Fruit fly (Drosophila melanogaster) whole organism, embryonic: ENCODE measurements around the gene CG1640.
A peak's percentile ranks its signal among the peaks of the same experiment; 100 is the strongest.

Experiments used
- Atf6 ChIP-seq: fragments of 200-800 bp; sonication (Bioruptor generic); IDR thresholded peaks from 2 replicates; pipeline ENCODE4 v1.3.6; 2022; ENCODE audit warnings: missing biosample characterization, missing genetic modification characterization
- B-H1 ChIP-seq: fragments of 200-800 bp; sonication (Bioruptor generic); IDR thresholded peaks from 3 replicates; pipeline ENCODE4 v1.3.6; 2022; ENCODE audit warnings: missing biosample characterization, missing genetic modification characterization
- CG10209 ChIP-seq: fragments of 200-800 bp; sonication (Bioruptor generic); optimal IDR thresholded peaks from 3 replicates; lab custom pipeline; 2017; ENCODE audit warnings: missing biosample characterization, mild to moderate bottlenecking, missing genetic modification characterization, missing genetic modification reagents
- CG12155 ChIP-seq: fragments of 200-800 bp; sonication (Bioruptor generic); optimal IDR thresholded peaks from 3 replicates; lab custom pipeline; 2016; ENCODE audit warnings: missing biosample characterization, missing genetic modification characterization
- CG12219 ChIP-seq: fragments of 200-800 bp; sonication (Bioruptor generic); optimal IDR thresholded peaks from 3 replicates; lab custom pipeline; 2018; ENCODE audit warnings: missing biosample characterization, mild to moderate bottlenecking, missing genetic modification characterization
- CG12769 ChIP-seq: fragments of 200-800 bp; sonication (Bioruptor generic); optimal IDR thresholded peaks from 2 replicates; lab custom pipeline; 2019; ENCODE audit warnings: missing biosample characterization, mild to moderate bottlenecking, missing genetic modification characterization, moderate library complexity
- CG14014 ChIP-seq: fragments of 200-800 bp; sonication (Bioruptor generic); IDR thresholded peaks from 2 replicates; pipeline ENCODE4 v1.3.6; 2022; ENCODE audit warnings: missing biosample characterization, missing genetic modification characterization
- CG14050 ChIP-seq: fragments of 200-800 bp; sonication (Bioruptor generic); IDR thresholded peaks from 3 replicates; pipeline ENCODE4 v1.3.6; 2022; ENCODE audit warnings: missing biosample characterization, missing genetic modification characterization
- CG14965 ChIP-seq: fragments of 200-800 bp; sonication (Bioruptor generic); optimal IDR thresholded peaks from 2 replicates; lab custom pipeline; 2016; ENCODE audit warnings: missing biosample characterization, missing genetic modification characterization, borderline replicate concordance
- CG15011 ChIP-seq: fragments of 200-800 bp; sonication (Bioruptor generic); optimal IDR thresholded peaks from 3 replicates; lab custom pipeline; 2018; ENCODE audit warnings: missing biosample characterization, mild to moderate bottlenecking, missing genetic modification characterization
- CG15514 ChIP-seq: fragments of 200-800 bp; sonication (Bioruptor generic); optimal IDR thresholded peaks from 3 replicates; lab custom pipeline; 2017; ENCODE audit warnings: missing biosample characterization, missing genetic modification characterization, mild to moderate bottlenecking, moderate library complexity, missing genetic modification reagents
- CG18599 ChIP-seq: fragments of 200-800 bp; sonication (Bioruptor generic); optimal IDR thresholded peaks from 3 replicates; lab custom pipeline; 2017; ENCODE audit warnings: missing biosample characterization, missing genetic modification characterization, mild to moderate bottlenecking, moderate library complexity, missing genetic modification reagents
- CG2120 ChIP-seq: fragments of 200-800 bp; sonication (Bioruptor generic); optimal IDR thresholded peaks from 3 replicates; lab custom pipeline; 2016; ENCODE audit warnings: missing biosample characterization, missing genetic modification characterization
- CG2678 ChIP-seq: fragments of 200-800 bp; sonication (Bioruptor generic); optimal IDR thresholded peaks from 3 replicates; lab custom pipeline; 2019; ENCODE audit warnings: missing biosample characterization, mild to moderate bottlenecking, missing genetic modification characterization, moderate library complexity
- CG32772 ChIP-seq: fragments of 200-800 bp; sonication (Bioruptor generic); IDR thresholded peaks from 2 replicates; pipeline ENCODE4 v1.3.6; 2022; ENCODE audit warnings: missing biosample characterization, missing genetic modification characterization
- CG7786 ChIP-seq: fragments of 200-800 bp; sonication (Bioruptor generic); optimal IDR thresholded peaks from 2 replicates; lab custom pipeline; 2016; ENCODE audit warnings: missing biosample characterization, missing genetic modification characterization
- CG8924 ChIP-seq: fragments of 200-800 bp; optimal IDR thresholded peaks from 3 replicates; lab custom pipeline; 2019; ENCODE audit warnings: missing biosample characterization, mild to moderate bottlenecking, missing genetic modification characterization, moderate library complexity
- CG9727 ChIP-seq: fragments of 200-800 bp; sonication (Bioruptor generic); optimal IDR thresholded peaks from 3 replicates; lab custom pipeline; 2017; ENCODE audit warnings: missing biosample characterization, mild to moderate bottlenecking, missing genetic modification characterization
- CG9817 ChIP-seq: fragments of 200-800 bp; sonication (Bioruptor generic); optimal IDR thresholded peaks from 2 replicates; lab custom pipeline; 2018; ENCODE audit warnings: missing biosample characterization, mild to moderate bottlenecking, missing genetic modification characterization, moderate library complexity
- Dad ChIP-seq: fragments of 200-800 bp; sonication (Bioruptor generic); optimal IDR thresholded peaks from 3 replicates; lab custom pipeline; 2016; ENCODE audit warnings: missing biosample characterization, missing genetic modification characterization
- Dll ChIP-seq: fragments of 200-800 bp; sonication (Bioruptor generic); IDR thresholded peaks from 4 replicates; pipeline ENCODE4 v1.3.6; 2022; ENCODE audit warnings: missing biosample characterization, missing genetic modification characterization; ENCODE audit not compliant: partially characterized antibody
- Fer1 ChIP-seq: fragments of 200-800 bp; sonication (Bioruptor generic); optimal IDR thresholded peaks from 2 replicates; lab custom pipeline; 2017; ENCODE audit warnings: missing biosample characterization, mild to moderate bottlenecking, missing genetic modification characterization
- HHEX ChIP-seq: fragments of 200-800 bp; sonication (Bioruptor generic); optimal IDR thresholded peaks from 3 replicates; lab custom pipeline; 2017; ENCODE audit warnings: missing biosample characterization, mild to moderate bottlenecking, missing genetic modification characterization, missing genetic modification reagents
- Hand ChIP-seq: fragments of 200-800 bp; sonication (Bioruptor generic); optimal IDR thresholded peaks from 2 replicates; lab custom pipeline; 2017; ENCODE audit warnings: mild to moderate bottlenecking, missing biosample characterization, missing genetic modification reagents, missing genetic modification characterization
- HmgZ ChIP-seq: fragments of 200-800 bp; sonication (Bioruptor generic); optimal IDR thresholded peaks from 2 replicates; lab custom pipeline; 2018; ENCODE audit warnings: missing biosample characterization, mild to moderate bottlenecking, missing genetic modification characterization
- Meics ChIP-seq: fragments of 200-800 bp; sonication (Bioruptor generic); optimal IDR thresholded peaks from 2 replicates; lab custom pipeline; 2017; ENCODE audit warnings: missing biosample characterization, mild to moderate bottlenecking, missing genetic modification characterization
- PHDP ChIP-seq: fragments of 200-800 bp; sonication (Bioruptor generic); optimal IDR thresholded peaks from 3 replicates; lab custom pipeline; 2018; ENCODE audit warnings: missing biosample characterization, mild to moderate bottlenecking, missing genetic modification characterization, moderate library complexity
- Trl ChIP-seq, 3 experiments: fragments of >200 bp in 2 of 3; fragments of 200-800 bp in 1 of 3; sonication (Bioruptor generic) in 1 of 3; optimal IDR thresholded peaks; 2 replicates in 1 of 3; 3 replicates in 2 of 3; lab custom pipeline; 2016 to 2017; ENCODE audit warnings: missing biosample characterization in 1 of 3, missing genetic modification characterization in 1 of 3
- abd-A ChIP-seq: fragments of 200-800 bp; sonication (Bioruptor generic); optimal IDR thresholded peaks from 3 replicates; lab custom pipeline; 2019; ENCODE audit warnings: missing biosample characterization, mild to moderate bottlenecking, missing genetic modification characterization, moderate library complexity
- ara ChIP-seq: fragments of 200-800 bp; sonication (Bioruptor generic); IDR thresholded peaks from 2 replicates; pipeline ENCODE4 v1.3.6; 2022; ENCODE audit warnings: missing biosample characterization, missing genetic modification characterization
- bbx ChIP-seq: fragments of 200-800 bp; sonication (Bioruptor generic); IDR thresholded peaks from 2 replicates; pipeline ENCODE4 v1.3.6; 2022; ENCODE audit warnings: missing biosample characterization, missing genetic modification characterization; ENCODE audit not compliant: partially characterized antibody
- caup ChIP-seq: fragments of 200-800 bp; sonication (Bioruptor generic); optimal IDR thresholded peaks from 3 replicates; lab custom pipeline; 2017; ENCODE audit warnings: missing biosample characterization, mild to moderate bottlenecking, missing genetic modification characterization, moderate library complexity; ENCODE audit not compliant: severe bottlenecking
- cwo ChIP-seq: fragments of 200-800 bp; sonication (Bioruptor generic); optimal IDR thresholded peaks from 3 replicates; lab custom pipeline; 2017; ENCODE audit warnings: missing biosample characterization, missing genetic modification characterization, mild to moderate bottlenecking, moderate library complexity, missing genetic modification reagents
- esg ChIP-seq: fragments of 200-800 bp; sonication (Bioruptor generic); conservative IDR thresholded peaks from 2 replicates; pipeline ENCODE4 v1.3.6; 2022; ENCODE audit warnings: missing biosample characterization, missing genetic modification characterization
- eve ChIP-seq, 2 experiments: fragments of >200 bp; optimal IDR thresholded peaks; 2 replicates each; lab custom pipeline; 2017; ENCODE audit warnings: missing biosample characterization in 2 of 2, missing genetic modification characterization in 2 of 2
- gem ChIP-seq: fragments of 200-800 bp; sonication (Bioruptor generic); optimal IDR thresholded peaks from 2 replicates; lab custom pipeline; 2019; ENCODE audit warnings: missing biosample characterization, mild to moderate bottlenecking, missing genetic modification characterization, moderate library complexity
- grau ChIP-seq: fragments of 200-800 bp; optimal IDR thresholded peaks from 3 replicates; lab custom pipeline; 2019; ENCODE audit warnings: missing biosample characterization, mild to moderate bottlenecking, missing genetic modification characterization, moderate library complexity
- hkb ChIP-seq, 2 experiments: fragments of 200-800 bp in 1 of 2; fragments of >200 bp in 1 of 2; sonication (Bioruptor generic) in 1 of 2; IDR thresholded peaks in 1 of 2; optimal IDR thresholded peaks in 1 of 2; 2 replicates each; pipeline versions ENCODE4 v1.3.6 to Lab custom; 2017 to 2022; ENCODE audit warnings: missing biosample characterization in 1 of 2, missing genetic modification characterization in 1 of 2
- ind ChIP-seq: fragments of 200-800 bp; sonication (Bioruptor generic); optimal IDR thresholded peaks from 3 replicates; lab custom pipeline; 2016; ENCODE audit warnings: missing biosample characterization, missing genetic modification characterization
- kni ChIP-seq: fragments of 200-800 bp; sonication (Bioruptor generic); optimal IDR thresholded peaks from 3 replicates; lab custom pipeline; 2017; ENCODE audit warnings: mild to moderate bottlenecking, missing biosample characterization, missing genetic modification reagents, missing genetic modification characterization
- lilli ChIP-seq: fragments of 200-800 bp; sonication (Bioruptor generic); optimal IDR thresholded peaks from 3 replicates; lab custom pipeline; 2016; ENCODE audit warnings: missing biosample characterization, missing genetic modification characterization
- lmd ChIP-seq: fragments of 200-800 bp; sonication (Bioruptor generic); IDR thresholded peaks from 2 replicates; pipeline ENCODE4 v1.3.6; 2022; ENCODE audit warnings: missing biosample characterization, missing genetic modification characterization
- mam ChIP-seq: fragments of 200-800 bp; sonication (Bioruptor generic); optimal IDR thresholded peaks from 3 replicates; lab custom pipeline; 2016; ENCODE audit warnings: missing biosample characterization, missing genetic modification characterization
- nom ChIP-seq: fragments of 200-800 bp; sonication (Bioruptor generic); optimal IDR thresholded peaks from 2 replicates; lab custom pipeline; 2017; ENCODE audit warnings: missing biosample characterization, missing genetic modification characterization, mild to moderate bottlenecking, moderate library complexity, missing genetic modification reagents
- pita ChIP-seq: fragments of 200-800 bp; sonication (Bioruptor generic); optimal IDR thresholded peaks from 2 replicates; lab custom pipeline; 2017; ENCODE audit warnings: missing biosample characterization, mild to moderate bottlenecking, missing genetic modification characterization
- pnt ChIP-seq: fragments of 200-800 bp; sonication (Bioruptor generic); optimal IDR thresholded peaks from 3 replicates; lab custom pipeline; 2016; ENCODE audit warnings: missing biosample characterization, missing genetic modification characterization
- psq ChIP-seq: fragments of 200-800 bp; sonication (Bioruptor generic); optimal IDR thresholded peaks from 2 replicates; lab custom pipeline; 2017; ENCODE audit warnings: missing biosample characterization, missing genetic modification characterization
- unpg ChIP-seq: fragments of 200-800 bp; sonication (Bioruptor generic); optimal IDR thresholded peaks from 3 replicates; lab custom pipeline; 2018; ENCODE audit warnings: missing biosample characterization, mild to moderate bottlenecking, missing genetic modification characterization, moderate library complexity
- zfh2 ChIP-seq: fragments of 200-800 bp; sonication (Bioruptor generic); optimal IDR thresholded peaks from 2 replicates; lab custom pipeline; 2016; ENCODE audit warnings: missing biosample characterization, missing genetic modification characterization

The CG1640 gene

dm6 chrX:13376520-13376919, 6.1 kb downstream of the CG1640 start (continued):
- no peak for TF ChIP-seq Hand
- peak; percentile 37 for TF ChIP-seq CG9727 (GFP tag; lab: Kevin White, UChicago)
- no peak for TF ChIP-seq CG12219 (GFP tag; lab: Kevin White, UChicago)
- TF ChIP-seq Atf6 (GFP tag; lab: Robert Waterston, UW), result peak; percentile 30; the same call in 1 of the 2 replicates
- no peak for TF ChIP-seq hkb (optimal IDR thresholded peaks at IDR 0.05; lab: Kevin White, UChicago)
- peak; percentile 25; the same call in 1 of the 2 replicates for TF ChIP-seq hkb (GFP tag; IDR thresholded peaks at IDR 0.05; lab: Robert Waterston, UW)
- TF ChIP-seq CG14050 (GFP tag; lab: Robert Waterston, UW), result no peak
- no peak for TF ChIP-seq B-H1 (GFP tag; lab: Robert Waterston, UW)
- TF ChIP-seq unpg (GFP tag; lab: Kevin White, UChicago), result peak; percentile 2
- peak; percentile 3 for TF ChIP-seq ind (GFP tag; lab: Kevin White, UChicago)
- TF ChIP-seq nom, result peak; percentile 26
- no peak for TF ChIP-seq Dad (GFP tag; lab: Kevin White, UChicago)
- no peak for TF ChIP-seq CG32772 (GFP tag; lab: Robert Waterston, UW)
- TF ChIP-seq CG9817 (tag; lab: Kevin White, UChicago), result no peak
- no peak for TF ChIP-seq esg
- TF ChIP-seq bbx (GFP tag; lab: Robert Waterston, UW), result no peak
- peak; percentile 29 for TF ChIP-seq CG15514
- peak; percentile 19 for TF ChIP-seq CG7786 (GFP tag; lab: Kevin White, UChicago)
- peak; percentile 47 for TF ChIP-seq gem (tag; lab: Kevin White, UChicago)
- peak; percentile 16; the same call in 1 of the 2 replicates for TF ChIP-seq CG14014 (GFP tag; lab: Robert Waterston, UW)
- no peak for TF ChIP-seq pnt (GFP tag; lab: Kevin White, UChicago)
- TF ChIP-seq lilli, result peak; percentile 49
- TF ChIP-seq HmgZ (tag; lab: Kevin White, UChicago), result peak; percentile 19
- TF ChIP-seq Dll (GFP tag; lab: Robert Waterston, UW), result no peak
- TF ChIP-seq CG12769 (tag; lab: Kevin White, UChicago), result peak; percentile 46
- TF ChIP-seq pita, result no peak
- peak; percentile 29 for TF ChIP-seq mam (GFP tag; lab: Kevin White, UChicago)
- peak; percentile 25 for TF ChIP-seq caup
- TF ChIP-seq CG10209 (GFP tag; lab: Kevin White, UChicago), result peak; percentile 24
- no peak for TF ChIP-seq CG14965 (GFP tag; lab: Kevin White, UChicago)
- TF ChIP-seq abd-A, result no peak
- TF ChIP-seq CG15011 (GFP tag; lab: Kevin White, UChicago), result peak; percentile 6
- TF ChIP-seq CG12155 (GFP tag; lab: Kevin White, UChicago), result peak; percentile 8
- peak; percentile 20 for TF ChIP-seq CG8924 (tag; lab: Kevin White, UChicago)
- TF ChIP-seq CG18599 (GFP tag; lab: Kevin White, UChicago), result peak; percentile 67
- TF ChIP-seq kni (GFP tag; lab: Kevin White, UChicago), result no peak
- TF ChIP-seq lmd, result peak; percentile 24; the same call in 1 of the 2 replicates
- peak; percentile 29 for TF ChIP-seq Fer1 (GFP tag; lab: Kevin White, UChicago)
- peak; percentile 43 for TF ChIP-seq cwo (GFP tag; lab: Kevin White, UChicago)
- TF ChIP-seq eve (GFP tag; optimal IDR thresholded peaks at IDR 0.05; lab: Kevin White, UChicago), result peak in 1 of 2 experiments; percentile 18
- peak; percentile 42 for TF ChIP-seq zfh2 (GFP tag; lab: Kevin White, UChicago)
- peak; percentile 50 for TF ChIP-seq CG2678 (tag; lab: Kevin White, UChicago)
- TF ChIP-seq PHDP (tag; lab: Kevin White, UChicago), result peak; percentile 11
- peak; percentile 27 for TF ChIP-seq HHEX (GFP tag; lab: Kevin White, UChicago)
- no peak for TF ChIP-seq Trl (optimal IDR thresholded peaks at IDR 0.05; lab: Kevin White, UChicago)
- TF ChIP-seq Trl (GFP tag; optimal IDR thresholded peaks at IDR 0.05; lab: Kevin White, UChicago), result peak; percentile 21
- no peak for TF ChIP-seq ara (GFP tag; lab: Robert Waterston, UW)
- peak; percentile 31 for TF ChIP-seq grau
- TF ChIP-seq CG2120 (GFP tag; lab: Kevin White, UChicago), result peak; percentile 71
- no peak for TF ChIP-seq psq
- peak; percentile 37 for TF ChIP-seq Meics (GFP tag; lab: Kevin White, UChicago)
